Worm (Caenorhabditis elegans) whole organism, L4 larva: Measurements from ENCODE around the gene eif-3.F.
A peak's percentile ranks its signal among the peaks of the same experiment; 100 is the strongest.

ENCODE experiments used
- F26F4.8 ChIP-seq: fragments of 200-800 bp; sonication (Bioruptor generic); conservative IDR thresholded peaks from 2 replicates; pipeline ENCODE4 v1.3.6; 2022; ENCODE audit warnings: missing genetic modification characterization, missing compliant biosample characterization
- F37D6.2 ChIP-seq: sonication (generic microtip); optimal IDR thresholded peaks from 2 replicates; lab custom pipeline; 2016; ENCODE audit warnings: mild to moderate bottlenecking, missing genetic modification characterization, missing compliant biosample characterization
- F44E2.7 ChIP-seq: fragments of 200-800 bp; sonication (Bioruptor generic); IDR thresholded peaks from 2 replicates; pipeline ENCODE4 v2.1.2; 2022; ENCODE audit warnings: missing genetic modification characterization, missing compliant biosample characterization
- F49E8.2 ChIP-seq: sonication (generic microtip); optimal IDR thresholded peaks from 2 replicates; lab custom pipeline; 2016; ENCODE audit warnings: missing compliant biosample characterization, mild to moderate bottlenecking, missing genetic modification characterization, borderline replicate concordance
- T26A8.4 ChIP-seq: fragments of 200-800 bp; sonication (Bioruptor generic); IDR thresholded peaks from 2 replicates; pipeline ENCODE4 v1.3.6; 2022; ENCODE audit warnings: missing genetic modification characterization, missing compliant biosample characterization
- Y105C5A.15 ChIP-seq: fragments of 200-800 bp; sonication (Bioruptor generic); IDR thresholded peaks from 2 replicates; pipeline ENCODE4 v1.3.6; 2022; ENCODE audit warnings: missing genetic modification characterization, missing compliant biosample characterization
- Y48G9A.11 ChIP-seq: fragments of 200-800 bp; sonication (Bioruptor generic); IDR thresholded peaks from 2 replicates; pipeline ENCODE4 v1.3.6; 2022; ENCODE audit warnings: missing genetic modification reagents, missing genetic modification characterization, missing compliant biosample characterization
- Y5F2A.4 ChIP-seq: fragments of 200-800 bp; sonication (Bioruptor generic); optimal IDR thresholded peaks from 2 replicates; lab custom pipeline; 2018; ENCODE audit warnings: mild to moderate bottlenecking, missing genetic modification characterization, missing compliant biosample characterization
- Y75B8A.6 ChIP-seq: fragments of 200-800 bp; sonication (Bioruptor generic); IDR thresholded peaks from 2 replicates; pipeline ENCODE4 v1.3.6; 2022; ENCODE audit warnings: missing genetic modification reagents, missing genetic modification characterization, missing compliant biosample characterization
- arid-1 ChIP-seq: fragments of 200-800 bp; sonication (Bioruptor generic); conservative IDR thresholded peaks from 2 replicates; pipeline ENCODE4 v1.3.6; 2022; ENCODE audit warnings: missing genetic modification reagents, missing genetic modification characterization, missing compliant biosample characterization
- ceh-28 ChIP-seq: fragments of 150-350 bp; optimal IDR thresholded peaks from 2 replicates; lab custom pipeline; 2014; ENCODE audit warnings: missing biosample characterization, missing genetic modification reagents, missing genetic modification characterization
- ceh-44 ChIP-seq: fragments of 200-800 bp; sonication (Bioruptor generic); IDR thresholded peaks from 2 replicates; pipeline ENCODE4 v1.3.6; 2022; ENCODE audit warnings: missing genetic modification reagents, missing genetic modification characterization, missing compliant biosample characterization
- ceh-82 ChIP-seq: sonication (generic microtip); optimal IDR thresholded peaks from 2 replicates; lab custom pipeline; 2017; ENCODE audit warnings: missing biosample characterization, missing genetic modification characterization
- ces-1 ChIP-seq: fragments of 150-350 bp; sonication (generic microtip); optimal IDR thresholded peaks from 4 replicates; lab custom pipeline; 2014; ENCODE audit warnings: missing biosample characterization, missing genetic modification reagents, missing genetic modification characterization
- dmd-9 ChIP-seq: fragments of 200-800 bp; sonication (Bioruptor generic); IDR thresholded peaks from 2 replicates; pipeline ENCODE4 v1.3.6; 2022; ENCODE audit warnings: missing genetic modification reagents, missing genetic modification characterization, missing compliant biosample characterization
- dpl-1 ChIP-seq: fragments of 150-350 bp; optimal IDR thresholded peaks from 2 replicates; lab custom pipeline; 2014; ENCODE audit warnings: missing biosample characterization, missing genetic modification reagents, missing genetic modification characterization
- egl-43 ChIP-seq: fragments of 200-800 bp; sonication (Bioruptor generic); IDR thresholded peaks from 2 replicates; pipeline ENCODE4 v1.3.6; 2022; ENCODE audit warnings: missing genetic modification reagents, missing genetic modification characterization, missing compliant biosample characterization
- hif-1 ChIP-seq, 2 experiments: sonication (generic microtip); optimal IDR thresholded peaks; 2 replicates each; lab custom pipeline; 2016 to 2017; ENCODE audit warnings: missing compliant biosample characterization in 2 of 2, missing genetic modification characterization in 2 of 2, missing genetic modification reagents in 2 of 2, missing genotype in 2 of 2, mild to moderate bottlenecking in 1 of 2
- hlh-30 ChIP-seq: sonication (generic microtip); optimal IDR thresholded peaks from 2 replicates; lab custom pipeline; 2017; ENCODE audit warnings: antibody characterized with exemption, mild to moderate bottlenecking, missing genetic modification characterization, missing compliant biosample characterization; ENCODE audit not compliant: insufficient read depth
- hmg-1.1 ChIP-seq: fragments of 200-800 bp; sonication (Bioruptor generic); IDR thresholded peaks from 2 replicates; pipeline ENCODE4 v1.3.6; 2022; ENCODE audit warnings: missing genetic modification reagents, missing genetic modification characterization, missing compliant biosample characterization
- jun-1 ChIP-seq: fragments of 150-350 bp; optimal IDR thresholded peaks from 2 replicates; lab custom pipeline; 2014; ENCODE audit warnings: missing biosample characterization, missing genetic modification reagents, missing genetic modification characterization
- lim-7 ChIP-seq: fragments of 200-800 bp; sonication (Bioruptor generic); IDR thresholded peaks from 2 replicates; pipeline ENCODE4 v1.3.6; 2022; ENCODE audit warnings: missing genetic modification characterization, missing compliant biosample characterization
- lin-1 ChIP-seq: fragments of 200-800 bp; sonication (Bioruptor generic); IDR thresholded peaks from 2 replicates; pipeline ENCODE4 v1.3.6; 2022; ENCODE audit warnings: missing genetic modification reagents, missing genetic modification characterization, missing compliant biosample characterization
- lin-15B ChIP-seq: fragments of 150-350 bp; sonication (generic microtip); optimal IDR thresholded peaks from 3 replicates; lab custom pipeline; 2014; ENCODE audit warnings: missing biosample characterization, missing genetic modification characterization
- madf-5 ChIP-seq, 2 experiments: fragments of 200-800 bp; sonication (Bioruptor generic); IDR thresholded peaks; 2 replicates each; pipeline ENCODE4 v1.3.6; 2022; ENCODE audit warnings: missing compliant biosample characterization in 2 of 2, missing genetic modification characterization in 2 of 2
- mdt-29 ChIP-seq: fragments of 200-800 bp; sonication (Bioruptor generic); IDR thresholded peaks from 2 replicates; pipeline ENCODE4 v1.3.6; 2022; ENCODE audit warnings: missing genetic modification reagents, missing genetic modification characterization, missing compliant biosample characterization
- mep-1 ChIP-seq: fragments of 150-350 bp; sonication (generic microtip); optimal IDR thresholded peaks from 3 replicates; lab custom pipeline; 2014; ENCODE audit warnings: missing biosample characterization, missing genetic modification characterization
- mxl-3 ChIP-seq: fragments of 200-800 bp; sonication (Bioruptor generic); optimal IDR thresholded peaks from 2 replicates; lab custom pipeline; 2018; ENCODE audit warnings: mild to moderate bottlenecking, missing genetic modification characterization, missing compliant biosample characterization
- nhr-10 ChIP-seq: fragments of 150-350 bp; optimal IDR thresholded peaks from 2 replicates; lab custom pipeline; 2014; ENCODE audit warnings: missing biosample characterization, missing genetic modification characterization
- nhr-102 ChIP-seq: sonication (generic microtip); optimal IDR thresholded peaks from 2 replicates; lab custom pipeline; 2016; ENCODE audit warnings: mild to moderate bottlenecking, missing genetic modification characterization, moderate library complexity, missing compliant biosample characterization
- nhr-237 ChIP-seq: sonication (generic microtip); optimal IDR thresholded peaks from 2 replicates; lab custom pipeline; 2017; ENCODE audit warnings: missing biosample characterization, missing genetic modification characterization
- nhr-25 ChIP-seq: sonication (generic microtip); optimal IDR thresholded peaks from 2 replicates; lab custom pipeline; 2017; ENCODE audit warnings: missing genetic modification characterization, mild to moderate bottlenecking, missing compliant biosample characterization, antibody characterized with exemption, moderate library complexity, borderline replicate concordance; ENCODE audit not compliant: insufficient read depth
- nhr-28 ChIP-seq: fragments of 150-350 bp; optimal IDR thresholded peaks from 2 replicates; lab custom pipeline; 2014; ENCODE audit warnings: missing biosample characterization, missing genetic modification characterization
- nhr-41 ChIP-seq: fragments of 200-800 bp; sonication (Bioruptor generic); IDR thresholded peaks from 2 replicates; pipeline ENCODE4 v1.3.6; 2022; ENCODE audit warnings: missing genetic modification reagents, missing genetic modification characterization, missing compliant biosample characterization
- pha-4 ChIP-seq, 2 experiments: fragments of 150-350 bp in 1 of 2; fragments of 200-800 bp in 1 of 2; sonication (Bioruptor generic) in 1 of 2; IDR thresholded peaks in 1 of 2; optimal IDR thresholded peaks in 1 of 2; 2 replicates each; pipeline versions ENCODE4 v1.3.6 to Lab custom; 2014 to 2022; ENCODE audit warnings: missing genetic modification characterization in 2 of 2, missing genetic modification reagents in 2 of 2, missing biosample characterization in 1 of 2, missing compliant biosample characterization in 1 of 2
- php-3 ChIP-seq: fragments of 200-800 bp; sonication (Bioruptor generic); IDR thresholded peaks from 2 replicates; pipeline ENCODE4 v1.3.6; 2022; ENCODE audit warnings: missing genetic modification reagents, missing genetic modification characterization, missing compliant biosample characterization
- rbr-2 ChIP-seq: sonication (generic microtip); optimal IDR thresholded peaks from 2 replicates; lab custom pipeline; 2016; ENCODE audit warnings: missing genotype, missing genetic modification characterization, missing compliant biosample characterization
- saeg-2 ChIP-seq: fragments of 200-800 bp; sonication (Bioruptor generic); IDR thresholded peaks from 2 replicates; pipeline ENCODE4 v1.3.6; 2022; ENCODE audit warnings: missing genetic modification reagents, missing genetic modification characterization, missing compliant biosample characterization
- skn-1 ChIP-seq: fragments of 150-350 bp; optimal IDR thresholded peaks from 2 replicates; lab custom pipeline; 2014; ENCODE audit warnings: missing biosample characterization, missing genetic modification characterization
- snpc-1.2 ChIP-seq: fragments of 200-800 bp; sonication (Bioruptor generic); IDR thresholded peaks from 2 replicates; pipeline ENCODE4 v1.3.6; 2022; ENCODE audit warnings: missing genetic modification reagents, missing genetic modification characterization, missing compliant biosample characterization
- snpc-4 ChIP-seq: fragments of 150-350 bp; optimal IDR thresholded peaks from 2 replicates; lab custom pipeline; 2014; ENCODE audit warnings: missing biosample characterization, missing genetic modification characterization
- spr-1 ChIP-seq: sonication (generic microtip); optimal IDR thresholded peaks from 2 replicates; lab custom pipeline; 2016; ENCODE audit warnings: mild to moderate bottlenecking, missing genetic modification characterization, missing compliant biosample characterization
- unc-62 ChIP-seq, 3 experiments: fragments of 150-350 bp in 1 of 3; sonication (generic microtip); optimal IDR thresholded peaks in 2 of 3; peaks in 1 of 3; 1 replicate in 1 of 3; 2 replicates in 2 of 3; lab custom pipeline; 2014 to 2017; ENCODE audit warnings: missing biosample characterization in 3 of 3, missing genetic modification characterization in 3 of 3, missing genetic modification reagents in 3 of 3, missing genotype in 1 of 3
- vab-7 ChIP-seq: fragments of 200-800 bp; sonication (Bioruptor generic); IDR thresholded peaks from 2 replicates; pipeline ENCODE4 v1.3.6; 2022; ENCODE audit warnings: missing genetic modification reagents, missing genetic modification characterization, missing compliant biosample characterization
- zag-1 ChIP-seq: fragments of 150-350 bp; optimal IDR thresholded peaks from 2 replicates; lab custom pipeline; 2014; ENCODE audit warnings: missing biosample characterization, missing genetic modification characterization
- zfp-2 ChIP-seq: sonication (generic microtip); optimal IDR thresholded peaks from 2 replicates; lab custom pipeline; 2016; ENCODE audit warnings: mild to moderate bottlenecking, missing genetic modification characterization, missing compliant biosample characterization
- zfp-3 ChIP-seq: fragments of 200-800 bp; sonication (Bioruptor generic); conservative IDR thresholded peaks from 2 replicates; pipeline ENCODE4 v1.3.6; 2022; ENCODE audit warnings: missing genetic modification reagents, missing genetic modification characterization, missing compliant biosample characterization
- zip-11 ChIP-seq: fragments of 200-800 bp; sonication (Bioruptor generic); IDR thresholded peaks from 2 replicates; pipeline ENCODE4 v1.3.6; 2022; ENCODE audit warnings: missing genetic modification characterization, missing compliant biosample characterization
- ztf-11 ChIP-seq: fragments of 150-350 bp; optimal IDR thresholded peaks from 2 replicates; lab custom pipeline; 2014; ENCODE audit warnings: missing biosample characterization, missing genetic modification characterization

The eif-3.F gene

DNA sequence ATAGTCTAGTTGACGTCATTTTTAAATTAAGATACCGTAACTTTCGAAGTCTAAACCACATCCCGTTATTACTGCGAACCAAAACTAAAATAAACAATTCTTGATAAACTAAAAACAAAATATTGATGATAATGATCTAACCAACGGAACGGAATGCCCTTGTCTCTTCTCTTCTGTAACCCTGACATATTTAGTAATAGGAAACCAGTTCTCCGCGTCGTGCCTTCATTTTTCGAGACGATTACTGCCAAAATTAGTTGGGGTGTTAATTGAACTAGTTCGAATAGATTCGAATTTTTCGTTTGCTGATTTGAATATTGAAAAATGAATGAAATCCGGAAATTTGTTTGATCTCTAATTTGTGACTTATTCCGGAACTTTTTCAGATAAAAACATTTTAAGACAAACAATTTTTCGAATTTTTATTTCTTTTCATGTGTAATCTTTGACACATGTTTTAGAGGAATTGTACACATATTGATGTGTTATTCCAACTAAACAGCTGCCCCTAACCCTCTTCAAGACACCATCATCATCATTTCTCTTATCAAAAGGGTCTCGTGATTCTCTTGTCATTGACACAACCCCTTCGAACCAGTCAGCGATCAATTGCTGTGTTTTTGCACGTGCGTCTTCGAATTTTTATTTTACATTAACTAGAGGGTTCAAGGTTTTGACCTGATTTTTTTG lies 47.6 kb upstream of the eif-3.F start (continued):
- TF ChIP-seq pha-4 (GFP tag; IDR thresholded peaks at IDR 0.05; lab: Robert Waterston, UW), result peak; percentile 59; the same call in 1 of the 2 replicates
- no peak for TF ChIP-seq pha-4 (tag; optimal IDR thresholded peaks at IDR 0.05; lab: Kevin White, UChicago)
- peak; percentile 89 for TF ChIP-seq php-3 (GFP tag; lab: Robert Waterston, UW)
- no peak for TF ChIP-seq F44E2.7 (GFP tag; lab: Robert Waterston, UW)
- TF ChIP-seq mxl-3 (GFP tag; lab: Kevin White, UChicago), result peak; percentile 54
- no peak for TF ChIP-seq F37D6.2 (tag; lab: Kevin White, UChicago)
- peak; percentile 67; the same call in 1 of the 2 replicates for TF ChIP-seq saeg-2 (GFP tag; lab: Robert Waterston, UW)
- TF ChIP-seq egl-43 (GFP tag; lab: Robert Waterston, UW), result no peak
- TF ChIP-seq ces-1, result no peak
- no peak for TF ChIP-seq vab-7 (GFP tag; lab: Robert Waterston, UW)
- no peak for TF ChIP-seq F26F4.8
- peak; percentile 64 to 89 for TF ChIP-seq hif-1 (tag; optimal IDR thresholded peaks at IDR 0.05; lab: Kevin White, UChicago)
- TF ChIP-seq spr-1 (tag; lab: Kevin White, UChicago), result no peak
- peak; percentile 53; the same call in 1 of the 2 replicates for TF ChIP-seq mdt-29 (GFP tag; lab: Robert Waterston, UW)
- no peak for TF ChIP-seq nhr-25
- TF ChIP-seq lim-7 (GFP tag; lab: Robert Waterston, UW), result no peak
- TF ChIP-seq lin-1 (GFP tag; lab: Robert Waterston, UW), result peak; percentile 71
- TF ChIP-seq madf-5 (GFP tag; IDR thresholded peaks at IDR 0.05; lab: Robert Waterston, UW), result no peak
- TF ChIP-seq F49E8.2, result no peak
- TF ChIP-seq unc-62 (GFP tag; optimal IDR thresholded peaks at IDR 0.05 in 1 of 2; lab: Kevin White, UChicago), result peak in 1 of 2 experiments; percentile 99
- no peak for TF ChIP-seq unc-62 (tag; optimal IDR thresholded peaks at IDR 0.05; lab: Kevin White, UChicago)
- TF ChIP-seq T26A8.4, result peak; percentile 37; the same call in 1 of the 2 replicates
- TF ChIP-seq Y5F2A.4 (GFP tag; lab: Kevin White, UChicago), result no peak
- TF ChIP-seq ceh-44 (GFP tag; lab: Robert Waterston, UW), result no peak
- no peak for TF ChIP-seq rbr-2 (tag; lab: Kevin White, UChicago)
- peak; percentile 94 for TF ChIP-seq nhr-28
- TF ChIP-seq zfp-2, result no peak
- TF ChIP-seq zag-1 (tag; lab: Kevin White, UChicago), result no peak
- TF ChIP-seq hlh-30, result peak; percentile 96
- peak; percentile 70 for TF ChIP-seq mep-1 (tag; lab: Kevin White, UChicago)
- TF ChIP-seq nhr-10, result peak; percentile 19
- no peak for TF ChIP-seq hmg-1.1 (GFP tag; lab: Robert Waterston, UW)
- TF ChIP-seq skn-1 (tag; lab: Kevin White, UChicago), result no peak
- no peak for TF ChIP-seq ceh-82
- TF ChIP-seq dpl-1 (GFP tag; lab: Kevin White, UChicago), result peak; percentile 16
- no peak for TF ChIP-seq Y105C5A.15 (GFP tag; lab: Robert Waterston, UW)
- TF ChIP-seq snpc-4, result no peak
- TF ChIP-seq zfp-3 (GFP tag; lab: Robert Waterston, UW), result peak; percentile 67; the same call in 1 of the 2 replicates
- no peak for TF ChIP-seq nhr-237 (tag; lab: Kevin White, UChicago)
- 0 out of 2 replicates have a peak, but pooled peaks have one; percentile 25 for TF ChIP-seq Y48G9A.11 (GFP tag; lab: Robert Waterston, UW)
- no peak for TF ChIP-seq zip-11 (GFP tag; lab: Robert Waterston, UW)
- TF ChIP-seq ztf-11 (tag; lab: Kevin White, UChicago), result no peak
- TF ChIP-seq dmd-9, result no peak
- peak; percentile 78 for TF ChIP-seq nhr-102 (tag; lab: Kevin White, UChicago)
- no peak for TF ChIP-seq snpc-1.2 (GFP tag; lab: Robert Waterston, UW)
- TF ChIP-seq jun-1 (tag; lab: Kevin White, UChicago), result no peak
- TF ChIP-seq lin-15B (tag; lab: Kevin White, UChicago), result no peak
- no peak for TF ChIP-seq ceh-28 (tag; lab: Kevin White, UChicago)
- TF ChIP-seq arid-1 (GFP tag; lab: Robert Waterston, UW), result no peak
- no peak for TF ChIP-seq nhr-41 (GFP tag; lab: Robert Waterston, UW)
- no peak for TF ChIP-seq Y75B8A.6 (GFP tag; lab: Robert Waterston, UW)
